Fruit fly (Drosophila melanogaster): ENCODE data around the gene CG34295.

DNA sequence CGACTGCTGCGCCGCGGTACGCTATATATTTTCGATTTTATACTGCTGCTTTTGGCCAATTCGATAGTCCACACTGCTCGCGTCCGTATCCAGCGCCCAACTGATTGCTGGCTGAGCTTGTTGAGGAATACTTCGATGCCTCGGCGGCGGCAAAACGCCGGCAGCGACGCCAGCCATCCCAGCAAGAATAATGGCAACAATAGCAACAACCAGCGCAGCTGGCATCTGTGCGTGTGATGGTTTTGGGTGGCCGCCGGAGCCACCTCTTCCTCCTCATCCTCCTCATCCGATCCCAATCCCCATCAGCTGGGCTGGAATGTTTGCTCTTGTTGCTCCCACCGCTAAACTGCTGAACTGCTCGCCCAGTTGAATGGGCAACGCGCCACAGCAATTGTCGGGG is 44.7 kb upstream of the CG34295 start, which contains the start of gene AstA-R2:
- no peak for TF ChIP-seq Hr39 (GFP tag; optimal IDR thresholded peaks at IDR 0.05)
- no peak for TF ChIP-seq Sox102F (GFP tag; optimal IDR thresholded peaks at IDR 0.05)
- no peak for TF ChIP-seq CG3919 (GFP tag; optimal IDR thresholded peaks at IDR 0.05)
- TF ChIP-seq Gug (GFP tag; IDR thresholded peaks at IDR 0.05), result no peak
- TF ChIP-seq CG31627 (GFP tag; optimal IDR thresholded peaks at IDR 0.05), result no peak
- no peak for TF ChIP-seq Smox (GFP tag; optimal IDR thresholded peaks at IDR 0.05)
- TF ChIP-seq CG8319 (GFP tag; optimal IDR thresholded peaks at IDR 0.05), result no peak
- TF ChIP-seq cyc (GFP tag; optimal IDR thresholded peaks at IDR 0.05), result no peak
- no peak for TF ChIP-seq fd59A (GFP tag; optimal IDR thresholded peaks at IDR 0.05)
- no peak for TF ChIP-seq CG6808 (GFP tag; optimal IDR thresholded peaks at IDR 0.05)
- no peak for TF ChIP-seq CG32006 (GFP tag; optimal IDR thresholded peaks at IDR 0.05)
- no peak for TF ChIP-seq ss (GFP tag; optimal IDR thresholded peaks at IDR 0.05)
- no peak for TF ChIP-seq CG8119 (GFP tag; IDR thresholded peaks at IDR 0.05)
- TF ChIP-seq CG10631 (GFP tag; optimal IDR thresholded peaks at IDR 0.05), result no peak
